Fruit fly (Drosophila melanogaster): ENCODE measurements around the gene Gug.

Gene Gug

DNA sequence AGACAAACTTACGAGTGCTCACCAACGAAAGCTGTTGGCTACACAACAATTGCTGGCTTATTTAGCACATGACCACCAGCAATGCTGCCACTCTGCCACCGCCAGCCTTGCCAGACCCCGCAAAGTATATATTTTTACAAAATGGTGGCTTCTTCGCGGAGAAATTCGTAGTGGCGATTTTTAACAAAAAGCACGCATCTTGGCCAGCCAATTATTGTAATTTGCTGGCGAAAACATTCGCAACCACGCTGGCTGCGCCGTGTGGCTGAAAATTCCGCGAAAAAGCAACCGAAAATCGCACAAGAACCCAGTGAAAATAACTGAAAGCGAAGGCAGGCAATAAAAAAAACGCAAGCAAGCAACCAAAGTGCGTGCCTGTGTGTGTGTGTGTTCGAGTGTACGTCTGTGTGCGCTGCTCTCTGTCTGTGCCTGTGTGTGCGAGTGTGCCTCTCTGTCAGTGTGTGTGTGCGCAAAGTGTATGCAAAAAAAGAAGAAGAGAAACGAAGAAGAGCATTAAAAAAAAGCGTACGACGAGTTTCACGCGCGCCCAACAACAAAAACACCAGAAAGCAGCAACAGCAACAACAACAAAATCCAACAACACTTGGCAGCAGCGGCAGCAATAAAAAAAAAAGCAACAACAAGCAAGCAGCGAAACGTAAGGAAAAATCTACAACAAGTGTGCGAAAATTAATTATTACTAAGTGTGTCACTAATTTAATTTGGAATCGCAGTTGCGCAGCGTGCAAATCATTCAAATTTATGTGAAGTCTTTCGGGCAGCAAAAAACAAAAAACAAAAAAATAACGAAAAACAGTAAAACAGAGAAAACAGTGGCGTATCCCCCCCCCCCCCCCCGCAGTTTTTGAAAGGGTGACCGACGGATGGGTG lies at the start of gene Gug (continued):
- TF ChIP-seq CG4730 (GFP tag; IDR thresholded peaks at IDR 0.05) (no peak), esg (GFP tag; conservative IDR thresholded peaks at IDR 0.05) (no peak), CG4707 (GFP tag; optimal IDR thresholded peaks at IDR 0.05) (no peak), Sry-δ (GFP tag; optimal IDR thresholded peaks at IDR 0.05) (no peak), z (GFP tag; IDR thresholded peaks at IDR 0.05) (no peak), br (optimal IDR thresholded peaks at IDR 0.05) (no peak), Sry-β (GFP tag; optimal IDR thresholded peaks at IDR 0.05) (no peak), Opbp (GFP tag; IDR thresholded peaks at IDR 0.05; ENCODE audit: partially characterized antibody) (no peak; the same call in 2 of the 3 replicates), lilli (GFP tag; optimal IDR thresholded peaks at IDR 0.05) (no peak), Fer1 (GFP tag; optimal IDR thresholded peaks at IDR 0.05) (peak; percentile 62), CG14441 (GFP tag; IDR thresholded peaks at IDR 0.05) (no peak), CG12236 (GFP tag; optimal IDR thresholded peaks at IDR 0.05) (no peak), Mes4 (GFP tag; optimal IDR thresholded peaks at IDR 0.05) (no peak), CG3995 (GFP tag; optimal IDR thresholded peaks at IDR 0.05) (no peak), Rx (GFP tag; IDR thresholded peaks at IDR 0.05) (no peak), jigr1 (GFP tag; IDR thresholded peaks at IDR 0.05) (no peak), nom (GFP tag; optimal IDR thresholded peaks at IDR 0.05) (peak; percentile 100), sim (GFP tag; IDR thresholded peaks at IDR 0.05) (no peak), CG33557 (GFP tag; optimal IDR thresholded peaks at IDR 0.05) (peak; percentile 34), CG6765 (GFP tag; optimal IDR thresholded peaks at IDR 0.05) (no peak), caup (GFP tag; optimal IDR thresholded peaks at IDR 0.05; ENCODE audit: severe bottlenecking) (no peak), CG8388 (GFP tag; optimal IDR thresholded peaks at IDR 0.05) (no peak), CG15601 (tag; optimal IDR thresholded peaks at IDR 0.05) (no peak), CG10565 (GFP tag; optimal IDR thresholded peaks at IDR 0.05) (no peak), dimm (GFP tag; IDR thresholded peaks at IDR 0.05) (no peak), exex (tag; optimal IDR thresholded peaks at IDR 0.05) (no peak), CG10147 (GFP tag; optimal IDR thresholded peaks at IDR 0.05) (no peak), CG14860 (GFP tag; IDR thresholded peaks at IDR 0.05; ENCODE audit: partially characterized antibody) (no peak), ERR (GFP tag; optimal IDR thresholded peaks at IDR 0.05) (peak; percentile 38), sens-2 (GFP tag; IDR thresholded peaks at IDR 0.05) (no peak), Lhr (GFP tag; optimal IDR thresholded peaks at IDR 0.05) (peak; percentile 42), ash1 (GFP tag; optimal IDR thresholded peaks at IDR 0.05) (no peak), toy (GFP tag; IDR thresholded peaks at IDR 0.05) (no peak), Aef1 (GFP tag; IDR thresholded peaks at IDR 0.05) (peak; percentile 53), ems (GFP tag; optimal IDR thresholded peaks at IDR 0.05) (no peak), CG16863 (GFP tag; optimal IDR thresholded peaks at IDR 0.05) (no peak), CG18011 (GFP tag; optimal IDR thresholded peaks at IDR 0.05) (peak; percentile 97), az2 (GFP tag; optimal IDR thresholded peaks at IDR 0.05) (no peak), CG12219 (GFP tag; optimal IDR thresholded peaks at IDR 0.05) (no peak), rib (GFP tag; IDR thresholded peaks at IDR 0.05) (no peak), pum (GFP tag; optimal IDR thresholded peaks at IDR 0.05) (no peak), CG2129 (GFP tag; IDR thresholded peaks at IDR 0.05; ENCODE audit: partially characterized antibody) (no peak), ro (GFP tag; IDR thresholded peaks at IDR 0.05) (no peak), D (optimal IDR thresholded peaks at IDR 0.05) (peak; percentile 76), D (GFP tag; optimal IDR thresholded peaks at IDR 0.05) (no peak), BEAF-32 (GFP tag; optimal IDR thresholded peaks at IDR 0.05) (no peak), HmgD (GFP tag; optimal IDR thresholded peaks at IDR 0.05) (no peak), ATbp (GFP tag; optimal IDR thresholded peaks at IDR 0.05) (no peak), CG10321 (GFP tag; IDR thresholded peaks at IDR 0.05) (no peak)

Measured in whole organism, embryonic.